Fruit fly (Drosophila melanogaster): Measurements from ENCODE around the gene CG42713.

DNA sequence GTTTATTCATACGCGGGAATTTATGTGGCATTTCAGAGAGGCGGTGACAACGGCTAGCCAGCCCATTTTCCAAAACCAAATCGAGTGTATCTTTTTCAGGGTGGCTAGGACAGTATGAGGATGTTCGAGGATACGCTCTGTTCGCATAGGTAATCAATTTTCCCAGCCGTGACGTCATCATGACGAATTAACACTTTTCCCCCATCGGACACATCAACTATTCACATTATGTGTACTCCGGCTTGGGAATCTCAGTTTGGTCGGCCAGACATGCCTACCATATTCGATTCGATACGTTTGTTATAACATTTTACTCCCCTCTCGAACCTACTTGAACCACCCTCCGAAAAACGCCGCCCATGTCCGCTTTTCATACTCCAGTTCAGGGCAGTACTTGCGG lies 47.6 kb upstream of the CG42713 start:
- TF ChIP-seq CG14711 (tag; optimal IDR thresholded peaks at IDR 0.05): no peak
- TF ChIP-seq CG12768 (GFP tag; optimal IDR thresholded peaks at IDR 0.05): no peak
- no peak for TF ChIP-seq CG7045 (GFP tag; optimal IDR thresholded peaks at IDR 0.05)
- no peak for TF ChIP-seq CG1620 (GFP tag; optimal IDR thresholded peaks at IDR 0.05)
- no peak for TF ChIP-seq pad (GFP tag; optimal IDR thresholded peaks at IDR 0.05)
- TF ChIP-seq Clk (GFP tag; optimal IDR thresholded peaks at IDR 0.05): no peak
- no peak for TF ChIP-seq toe (GFP tag; optimal IDR thresholded peaks at IDR 0.05)
- TF ChIP-seq ovo (GFP tag; optimal IDR thresholded peaks at IDR 0.05): no peak
- no peak for TF ChIP-seq kay (GFP tag; ENCODE audit: borderline replicate concordance)
- TF ChIP-seq bab1 (GFP tag; optimal IDR thresholded peaks at IDR 0.05): no peak
- no peak for TF ChIP-seq CG5204 (GFP tag; optimal IDR thresholded peaks at IDR 0.05)

Measured in whole organism, adult.